Worm (Caenorhabditis elegans) whole organism, late embryonic: ENCODE results near the gene F35G2.3.

ENCODE experiments used
- ama-1 ChIP-seq: fragments of 150-350 bp; optimal IDR thresholded peaks from 2 replicates; lab custom pipeline; 2014
- ceh-9 ChIP-seq: sonication (generic microtip); optimal IDR thresholded peaks from 2 replicates; lab custom pipeline; 2016; ENCODE audit warnings: mild to moderate bottlenecking, missing genetic modification characterization, inconsistent platforms, missing compliant biosample characterization
- fkh-10 ChIP-seq: fragments of 150-350 bp; optimal IDR thresholded peaks from 2 replicates; lab custom pipeline; 2014; ENCODE audit warnings: missing biosample characterization, missing genetic modification reagents, missing genetic modification characterization
- nhr-232 ChIP-seq: sonication (generic microtip); optimal IDR thresholded peaks from 2 replicates; lab custom pipeline; 2016; ENCODE audit warnings: missing genetic modification characterization, missing compliant biosample characterization
- pqm-1 ChIP-seq: sonication (generic microtip); optimal IDR thresholded peaks from 2 replicates; lab custom pipeline; 2016; ENCODE audit warnings: missing genetic modification characterization, missing compliant biosample characterization

DNA sequence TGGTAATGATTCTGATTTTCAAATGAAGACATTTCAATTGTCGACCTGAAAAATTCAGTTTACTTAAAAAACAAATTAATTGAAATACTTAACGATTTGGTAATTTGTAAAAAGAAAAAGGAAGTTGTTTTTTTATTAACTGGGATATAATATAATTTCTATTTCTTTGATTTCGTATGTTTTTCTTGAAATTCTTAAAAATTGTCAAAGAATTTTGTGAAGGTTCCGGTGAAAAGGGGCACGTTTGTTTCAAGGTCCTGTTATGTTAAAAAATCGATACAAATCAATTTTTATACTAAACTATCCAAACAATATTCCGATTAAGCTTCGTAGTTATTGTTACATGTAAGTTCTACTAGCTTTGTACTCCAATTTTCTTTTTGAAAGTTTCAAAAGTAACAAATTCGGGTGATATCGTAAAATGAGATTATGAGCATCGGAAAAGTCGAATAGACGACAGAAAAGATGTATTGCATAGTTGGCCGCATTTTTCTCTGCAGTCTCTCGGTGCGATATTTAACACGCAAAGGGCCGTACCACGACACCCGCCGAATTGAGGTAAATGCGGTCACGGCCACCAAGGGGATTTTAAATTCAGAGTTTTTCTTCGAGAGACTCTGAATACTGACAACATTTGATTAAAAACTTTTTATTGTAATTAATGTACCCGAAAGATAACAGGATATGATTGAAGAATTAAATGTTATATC is 49.9 kb downstream of the F35G2.3 start, which contains the start of gene Y39C12A.9:
- no peak for TF ChIP-seq pqm-1 (tag; lab: Kevin White, UChicago)
- no peak for TF ChIP-seq ceh-9 (tag; lab: Kevin White, UChicago)
- TF ChIP-seq fkh-10 (GFP tag; lab: Kevin White, UChicago), result no peak
- no peak for TF ChIP-seq nhr-232
- TF ChIP-seq ama-1 (lab: Kevin White, UChicago), result no peak
